Worm (Caenorhabditis elegans): ENCODE measurements around the gene comt-3.

The comt-3 gene

DNA sequence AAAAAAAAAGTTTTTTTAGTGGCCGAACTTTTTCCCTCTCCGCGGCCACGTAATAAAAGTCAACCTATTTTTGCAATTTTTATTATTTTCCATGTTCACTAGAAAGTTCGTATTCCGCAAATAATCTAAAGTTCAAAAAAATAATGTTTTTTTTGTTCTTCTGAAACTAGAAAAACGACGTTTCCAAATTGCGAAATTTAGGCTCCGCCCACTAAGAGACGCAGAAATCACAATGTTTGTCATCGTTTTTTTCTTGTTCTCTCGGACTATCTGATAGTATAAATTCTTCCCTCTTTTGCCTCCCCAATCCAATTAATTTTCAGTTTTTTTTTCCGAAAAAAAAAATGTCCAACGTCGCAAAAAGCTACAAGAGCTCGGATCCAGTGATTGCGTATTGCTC, at the start of gene comt-3:
Gene comt-3, plus strand, starts transcription at position 214 of the 400 bp plus-strand sequence.
- TF ChIP-seq elt-4 (tag; optimal IDR thresholded peaks at IDR 0.05) (no peak), ceh-48 (tag; optimal IDR thresholded peaks at IDR 0.05) (no peak), ref-2 (tag; optimal IDR thresholded peaks at IDR 0.05) (no peak), fkh-10 (GFP tag; optimal IDR thresholded peaks at IDR 0.05) (no peak), pat-9 (tag; optimal IDR thresholded peaks at IDR 0.05) (no peak), sox-2 (GFP tag; IDR thresholded peaks at IDR 0.05) (no peak), ttx-3 (tag; optimal IDR thresholded peaks at IDR 0.05) (no peak)

DNA sequence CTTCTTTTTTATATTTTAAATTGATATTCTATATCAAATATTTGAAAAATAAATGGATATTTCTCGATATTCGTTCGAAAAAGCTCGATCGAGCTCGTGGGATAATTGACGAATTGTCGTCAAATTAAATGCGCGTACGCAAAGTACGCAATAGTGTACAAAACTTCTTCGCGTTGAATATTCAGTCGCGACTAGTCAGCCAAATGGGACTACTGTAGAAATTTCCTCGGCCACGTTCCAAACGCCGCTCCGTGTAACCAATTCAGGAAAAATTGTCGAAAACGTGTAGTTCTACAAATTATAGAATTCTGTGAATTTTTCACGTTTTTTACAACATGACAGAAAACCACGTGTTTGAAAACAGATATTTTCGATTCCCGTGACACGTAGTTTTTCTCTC, 48.9 kb upstream of the comt-3 start:
- TF ChIP-seq sox-4 (tag; optimal IDR thresholded peaks at IDR 0.05) = no peak
- no peak for TF ChIP-seq ama-1 (optimal IDR thresholded peaks at IDR 0.05)
- TF ChIP-seq ceh-2 (tag; optimal IDR thresholded peaks at IDR 0.05) = no peak
- no peak for TF ChIP-seq pat-9 (tag; optimal IDR thresholded peaks at IDR 0.05)
- no peak for TF ChIP-seq pha-4 (tag; optimal IDR thresholded peaks at IDR 0.05)
- TF ChIP-seq pag-3 (tag; optimal IDR thresholded peaks at IDR 0.05; ENCODE audit: borderline replicate concordance) = no peak
- TF ChIP-seq lim-6 (tag; optimal IDR thresholded peaks at IDR 0.05) = no peak
- no peak for TF ChIP-seq madf-2 (tag; optimal IDR thresholded peaks at IDR 0.05)
- no peak for TF ChIP-seq fkh-10 (GFP tag; optimal IDR thresholded peaks at IDR 0.05)
- no peak for TF ChIP-seq nhr-11 (tag; optimal IDR thresholded peaks at IDR 0.05)
- no peak for TF ChIP-seq ceh-34 (tag; optimal IDR thresholded peaks at IDR 0.05)
- no peak for TF ChIP-seq unc-42 (tag; optimal IDR thresholded peaks at IDR 0.05)
- no peak for TF ChIP-seq sdc-2 (tag; optimal IDR thresholded peaks at IDR 0.05)
- TF ChIP-seq che-1 (tag; optimal IDR thresholded peaks at IDR 0.05) = no peak
- TF ChIP-seq pqm-1 (tag; optimal IDR thresholded peaks at IDR 0.05) = no peak
- no peak for TF ChIP-seq pha-2 (tag; optimal IDR thresholded peaks at IDR 0.05)
- no peak for TF ChIP-seq sox-2 (GFP tag; IDR thresholded peaks at IDR 0.05)

DNA sequence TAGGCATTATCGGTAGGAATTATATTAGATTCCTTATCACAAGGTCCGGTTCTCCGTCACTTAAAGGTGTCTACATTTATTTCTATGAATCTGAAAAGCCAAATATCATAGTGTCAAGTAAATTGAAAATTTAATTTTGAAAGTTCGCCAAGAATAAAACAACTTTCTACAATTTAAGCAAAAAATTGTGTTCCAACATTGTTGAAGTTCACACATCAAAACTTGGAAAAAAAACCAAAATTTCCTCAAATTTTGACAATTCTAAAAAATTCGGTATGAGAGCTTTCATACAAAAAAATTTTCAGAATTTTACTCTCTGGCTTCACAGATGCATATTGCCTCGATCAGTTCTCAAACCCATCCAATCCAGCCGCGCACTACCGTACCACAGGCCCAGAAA, 45.6 kb upstream of the comt-3 start, which contains the start of gene F59A7.7:
Gene F59A7.7, plus strand, starts transcription at position 301 of the 400 bp plus-strand sequence.
- TF ChIP-seq unc-55 (GFP tag; optimal IDR thresholded peaks at IDR 0.05) (no peak), K02D7.2 (tag; optimal IDR thresholded peaks at IDR 0.05) (no peak), ahr-1 (tag; optimal IDR thresholded peaks at IDR 0.05) (no peak), ama-1 (optimal IDR thresholded peaks at IDR 0.05) (no peak), dve-1 (tag; optimal IDR thresholded peaks at IDR 0.05) (no peak), che-1 (tag; optimal IDR thresholded peaks at IDR 0.05) (no peak), rnt-1 (tag; optimal IDR thresholded peaks at IDR 0.05) (no peak), pha-2 (tag; optimal IDR thresholded peaks at IDR 0.05) (no peak), ceh-2 (tag; optimal IDR thresholded peaks at IDR 0.05) (no peak), nfya-1 (tag; optimal IDR thresholded peaks at IDR 0.05) (no peak), fkh-10 (GFP tag; optimal IDR thresholded peaks at IDR 0.05) (no peak), eyg-1 (tag; optimal IDR thresholded peaks at IDR 0.05) (no peak), ceh-22 (tag; optimal IDR thresholded peaks at IDR 0.05) (no peak), sdc-2 (tag; optimal IDR thresholded peaks at IDR 0.05) (no peak), pros-1 (tag; optimal IDR thresholded peaks at IDR 0.05) (no peak), hlh-8 (tag; optimal IDR thresholded peaks at IDR 0.05) (no peak), T23F11.4 (GFP tag; optimal IDR thresholded peaks at IDR 0.05) (no peak), pha-4 (tag; optimal IDR thresholded peaks at IDR 0.05) (no peak), dmd-4 (tag; optimal IDR thresholded peaks at IDR 0.05; ENCODE audit: borderline replicate concordance) (no peak)

DNA sequence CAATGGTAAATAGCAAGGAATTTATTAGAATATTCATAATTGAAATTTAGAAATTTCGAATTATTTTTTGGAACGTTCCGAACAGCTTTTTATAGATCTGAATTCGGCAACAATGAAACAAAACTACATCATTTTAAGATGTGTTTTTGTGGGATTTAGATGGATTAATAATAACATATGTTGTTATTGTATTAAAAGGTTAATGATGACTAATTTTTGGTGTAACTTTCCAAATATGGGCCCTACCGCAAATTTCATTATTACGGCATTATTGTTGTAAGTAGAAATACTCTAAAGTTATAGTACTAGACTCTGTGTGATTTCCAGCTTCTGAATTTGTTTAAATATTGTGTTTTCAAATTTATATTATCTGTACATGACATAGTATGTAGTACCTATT, 43.5 kb upstream of the comt-3 start, which contains the start of gene F59A7.11:
Gene F59A7.11, minus strand, starts transcription at position 101 of the 400 bp plus-strand sequence.
- no peak for TF ChIP-seq unc-55 (GFP tag; optimal IDR thresholded peaks at IDR 0.05)
- TF ChIP-seq ceh-14 (tag; optimal IDR thresholded peaks at IDR 0.05) = no peak
- no peak for TF ChIP-seq unc-86 (tag; optimal IDR thresholded peaks at IDR 0.05)
- no peak for TF ChIP-seq hlh-15 (tag; optimal IDR thresholded peaks at IDR 0.05)
- no peak for TF ChIP-seq ceh-45 (GFP tag; IDR thresholded peaks at IDR 0.05)
- TF ChIP-seq fax-1 (tag; optimal IDR thresholded peaks at IDR 0.05) = no peak
- no peak for TF ChIP-seq ceh-19 (GFP tag; optimal IDR thresholded peaks at IDR 0.05)
- TF ChIP-seq sox-2 (GFP tag; IDR thresholded peaks at IDR 0.05) = no peak
- TF ChIP-seq hlh-6 (tag; optimal IDR thresholded peaks at IDR 0.05) = no peak
- TF ChIP-seq lin-11 (tag; optimal IDR thresholded peaks at IDR 0.05) = no peak

Data from whole organism, late embryonic.